Fruit fly (Drosophila melanogaster) S2 (cell line): ENCODE results near the gene CG31265.

Source experiments
- CG8478 ChIP-seq: fragments of >200 bp; optimal IDR thresholded peaks from 2 replicates; lab custom pipeline; 2018
- CTCF ChIP-seq, 2 experiments: fragments of >200 bp; optimal IDR thresholded peaks; 2 replicates each; lab custom pipeline; 2018

DNA sequence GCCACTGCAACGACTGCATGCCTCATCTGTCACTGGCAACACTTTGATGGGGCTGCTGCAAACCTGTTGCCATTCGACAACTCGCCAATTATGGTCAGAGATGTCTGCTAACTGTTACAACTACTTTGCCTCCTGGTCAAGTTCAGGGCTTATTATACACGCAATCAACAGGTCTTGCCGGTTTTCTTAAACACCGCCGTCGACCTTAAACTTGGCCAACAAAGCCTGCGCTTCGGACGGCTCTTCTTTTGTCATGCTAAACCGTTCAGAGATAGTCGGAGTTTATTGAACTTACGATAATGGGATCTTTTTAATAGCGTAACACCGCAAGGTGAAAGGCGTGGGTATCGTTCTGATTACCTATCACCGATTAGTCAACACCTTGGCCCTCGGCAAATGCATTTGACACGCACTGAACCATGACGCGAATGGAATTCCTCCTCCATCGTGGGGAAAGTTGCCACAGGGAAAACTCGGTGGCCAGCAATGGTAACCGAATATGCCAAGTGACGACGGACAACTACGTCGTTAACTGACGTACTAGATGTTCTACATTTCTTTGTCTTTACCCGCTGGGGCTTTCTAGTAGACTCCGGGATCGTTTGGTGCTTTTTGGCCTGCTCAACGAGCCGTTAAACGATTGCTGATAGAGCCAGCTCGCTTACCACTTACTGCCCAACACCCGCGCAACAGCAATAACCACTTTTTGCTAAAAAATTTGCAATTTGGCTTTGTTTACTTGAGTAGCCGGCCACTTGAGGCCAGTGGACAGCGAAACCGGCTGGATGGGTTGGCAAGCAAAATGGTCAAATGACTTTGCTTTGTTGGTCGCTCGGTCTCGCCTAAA lies 16.9 kb upstream of the CG31265 start:
- no peak for TF ChIP-seq CTCF (optimal IDR thresholded peaks at IDR 0.05; lab: Kevin White, UChicago)
- no peak for TF ChIP-seq CG8478 (lab: Kevin White, UChicago)
